Worm (Caenorhabditis elegans) whole organism, L2 larva: ENCODE data around the gene smg-9.

Experiments used
- C34F6.9 ChIP-seq: fragments of 150-350 bp; optimal IDR thresholded peaks from 2 replicates; lab custom pipeline; 2014; ENCODE audit warnings: missing biosample characterization, missing genetic modification characterization
- R02D3.7 ChIP-seq: fragments of 150-350 bp; optimal IDR thresholded peaks from 2 replicates; lab custom pipeline; 2014; ENCODE audit warnings: missing biosample characterization, missing genetic modification characterization
- Y55F3AM.14 ChIP-seq: fragments of 200-800 bp; sonication (Bioruptor generic); optimal IDR thresholded peaks from 2 replicates; lab custom pipeline; 2018; ENCODE audit warnings: mild to moderate bottlenecking, missing genetic modification characterization, missing compliant biosample characterization
- ZK546.5 ChIP-seq: sonication (generic microtip); optimal IDR thresholded peaks from 2 replicates; lab custom pipeline; 2017; ENCODE audit warnings: missing biosample characterization, missing genetic modification characterization
- aly-2 ChIP-seq: fragments of 150-350 bp; optimal IDR thresholded peaks from 2 replicates; lab custom pipeline; 2014; ENCODE audit warnings: missing biosample characterization, missing genetic modification characterization
- ama-1 ChIP-seq: fragments of 150-350 bp; optimal IDR thresholded peaks from 2 replicates; lab custom pipeline; 2018; ENCODE audit warnings: inconsistent platforms
- blmp-1 ChIP-seq: sonication (generic microtip); optimal IDR thresholded peaks from 2 replicates; lab custom pipeline; 2017; ENCODE audit warnings: missing genetic modification characterization, mild to moderate bottlenecking, missing compliant biosample characterization, antibody characterized with exemption, moderate library complexity; ENCODE audit not compliant: insufficient read depth
- ceh-16 ChIP-seq: fragments of 150-350 bp; optimal IDR thresholded peaks from 2 replicates; lab custom pipeline; 2014; ENCODE audit warnings: missing biosample characterization, missing genetic modification characterization
- ceh-82 ChIP-seq: fragments of 150-350 bp; optimal IDR thresholded peaks from 2 replicates; lab custom pipeline; 2014; ENCODE audit warnings: missing biosample characterization, missing genetic modification characterization
- egl-27 ChIP-seq: sonication (generic microtip); optimal IDR thresholded peaks from 3 replicates; lab custom pipeline; 2017; ENCODE audit warnings: missing biosample characterization, missing genetic modification reagents, missing genetic modification characterization
- elt-1 ChIP-seq: fragments of 150-350 bp; optimal IDR thresholded peaks from 2 replicates; lab custom pipeline; 2014; ENCODE audit warnings: missing biosample characterization, missing genetic modification characterization
- elt-3 ChIP-seq: sonication (generic microtip); optimal IDR thresholded peaks from 2 replicates; lab custom pipeline; 2017; ENCODE audit warnings: missing biosample characterization, missing genetic modification characterization
- fos-1 ChIP-seq: fragments of 150-350 bp; optimal IDR thresholded peaks from 2 replicates; lab custom pipeline; 2014; ENCODE audit warnings: missing biosample characterization, missing genetic modification characterization
- gmeb-1 ChIP-seq: fragments of 150-350 bp; optimal IDR thresholded peaks from 2 replicates; lab custom pipeline; 2014; ENCODE audit warnings: missing biosample characterization, missing genetic modification characterization
- lin-11 ChIP-seq: fragments of 150-350 bp; sonication (generic microtip); optimal IDR thresholded peaks from 2 replicates; lab custom pipeline; 2014; ENCODE audit warnings: missing biosample characterization, missing genetic modification characterization, inconsistent platforms, mixed read lengths
- lsy-2 ChIP-seq, 2 experiments: fragments of 150-350 bp in 1 of 2; sonication (generic microtip) in 1 of 2; optimal IDR thresholded peaks; 2 replicates each; lab custom pipeline; 2014 to 2017; ENCODE audit warnings: missing biosample characterization in 2 of 2, missing genetic modification characterization in 2 of 2
- mbf-1 ChIP-seq: sonication (generic microtip); optimal IDR thresholded peaks from 2 replicates; lab custom pipeline; 2017; ENCODE audit warnings: missing biosample characterization, missing genetic modification characterization
- mdl-1 ChIP-seq, 2 experiments: fragments of 150-350 bp in 1 of 2; sonication (generic microtip) in 1 of 2; optimal IDR thresholded peaks; 2 replicates each; lab custom pipeline; 2017; ENCODE audit warnings: missing biosample characterization in 2 of 2, missing genetic modification characterization in 2 of 2
- nhr-10 ChIP-seq: sonication (generic microtip); optimal IDR thresholded peaks from 2 replicates; lab custom pipeline; 2017; ENCODE audit warnings: missing biosample characterization, missing genetic modification characterization
- nhr-12 ChIP-seq: fragments of 150-350 bp; optimal IDR thresholded peaks from 2 replicates; lab custom pipeline; 2014; ENCODE audit warnings: missing biosample characterization, missing genetic modification characterization
- nhr-129 ChIP-seq: fragments of 150-350 bp; optimal IDR thresholded peaks from 2 replicates; lab custom pipeline; 2014; ENCODE audit warnings: missing biosample characterization, missing genetic modification characterization
- nhr-21 ChIP-seq: fragments of 150-350 bp; optimal IDR thresholded peaks from 2 replicates; lab custom pipeline; 2014; ENCODE audit warnings: missing biosample characterization, missing genetic modification characterization
- nhr-23 ChIP-seq: fragments of 150-350 bp; optimal IDR thresholded peaks from 2 replicates; lab custom pipeline; 2014; ENCODE audit warnings: missing biosample characterization, missing genetic modification reagents, missing genetic modification characterization
- nhr-25 ChIP-seq: fragments of 150-350 bp; sonication (generic microtip); optimal IDR thresholded peaks from 3 replicates; lab custom pipeline; 2014; ENCODE audit warnings: missing biosample characterization, missing genetic modification characterization
- nhr-77 ChIP-seq: fragments of 150-350 bp; optimal IDR thresholded peaks from 2 replicates; lab custom pipeline; 2014; ENCODE audit warnings: missing biosample characterization, missing genetic modification characterization
- peb-1 ChIP-seq: fragments of 150-350 bp; optimal IDR thresholded peaks from 2 replicates; lab custom pipeline; 2014; ENCODE audit warnings: missing biosample characterization, missing genetic modification characterization
- sem-4 ChIP-seq: fragments of 150-350 bp; optimal IDR thresholded peaks from 2 replicates; lab custom pipeline; 2014; ENCODE audit warnings: missing biosample characterization, missing genetic modification reagents, missing genetic modification characterization
- skn-1 ChIP-seq: sonication (generic microtip); optimal IDR thresholded peaks from 2 replicates; lab custom pipeline; 2017; ENCODE audit warnings: missing biosample characterization, missing genetic modification characterization
- sma-3 ChIP-seq: sonication (generic microtip); optimal IDR thresholded peaks from 2 replicates; lab custom pipeline; 2016; ENCODE audit warnings: missing genetic modification reagents, missing genetic modification characterization, missing compliant biosample characterization
- snpc-4 ChIP-seq: fragments of 150-350 bp; optimal IDR thresholded peaks from 2 replicates; lab custom pipeline; 2014; ENCODE audit warnings: missing biosample characterization, missing genetic modification characterization
- unc-55 ChIP-seq: fragments of 150-350 bp; sonication (generic microtip); optimal IDR thresholded peaks from 3 replicates; lab custom pipeline; 2014; ENCODE audit warnings: missing biosample characterization, missing genetic modification reagents, missing genetic modification characterization
- unc-62 ChIP-seq: fragments of 150-350 bp; optimal IDR thresholded peaks from 2 replicates; lab custom pipeline; 2014; ENCODE audit warnings: missing biosample characterization, missing genetic modification reagents, missing genetic modification characterization
- zag-1 ChIP-seq: fragments of 150-350 bp; optimal IDR thresholded peaks from 2 replicates; lab custom pipeline; 2014; ENCODE audit warnings: missing biosample characterization, missing genetic modification characterization
- ztf-1 ChIP-seq: fragments of 200-800 bp; sonication (Bioruptor generic); conservative IDR thresholded peaks from 2 replicates; pipeline ENCODE4 v1.3.6; 2022; ENCODE audit warnings: missing genetic modification characterization, missing compliant biosample characterization
- ztf-11 ChIP-seq: sonication (generic microtip); optimal IDR thresholded peaks from 2 replicates; lab custom pipeline; 2017; ENCODE audit warnings: missing biosample characterization, missing genetic modification characterization
- ztf-4 ChIP-seq: fragments of 150-350 bp; optimal IDR thresholded peaks from 2 replicates; lab custom pipeline; 2014; ENCODE audit warnings: missing biosample characterization, missing genetic modification characterization

The smg-9 gene

ce11 chrII:14792470-14792869 is 39.8 kb upstream of the smg-9 start:
- TF ChIP-seq elt-3 (tag; lab: Kevin White, UChicago) (no peak), mdl-1 (tag; optimal IDR thresholded peaks at IDR 0.05; lab: Kevin White, UChicago) (no peak), unc-55 (GFP tag; lab: Kevin White, UChicago) (peak; percentile 84), Y55F3AM.14 (GFP tag; lab: Kevin White, UChicago) (no peak), nhr-23 (tag; lab: Kevin White, UChicago) (no peak)
- TF ChIP-seq, all 48 proteins: peak for 1

ce11 chrII:14790751-14791150 is 38.1 kb upstream of the smg-9 start, which contains the start of gene Y54E2A.10:
Gene Y54E2A.10 (plus strand): TSS chrII:14791051.
- TF ChIP-seq nhr-10 (tag; lab: Kevin White, UChicago) (no peak), ztf-11 (tag; lab: Kevin White, UChicago) (no peak), unc-55 (GFP tag; lab: Kevin White, UChicago) (peak; percentile 4), elt-1 (tag; lab: Kevin White, UChicago) (no peak), lin-11 (no peak), skn-1 (tag; lab: Kevin White, UChicago) (no peak), R02D3.7 (tag; lab: Kevin White, UChicago) (no peak), C34F6.9 (tag; lab: Kevin White, UChicago) (no peak), ztf-1 (no peak)

- TF ChIP-seq ztf-11 (tag; lab: Kevin White, UChicago) (no peak), fos-1 (tag; lab: Kevin White, UChicago) (no peak), nhr-25 (tag; lab: Kevin White, UChicago) (no peak), R02D3.7 (tag; lab: Kevin White, UChicago) (no peak)
- TF ChIP-seq, all 48 proteins: peak for 0
Measured at ce11 chrII:14785906-14786305, 33.3 kb upstream of the smg-9 start, which contains the start of gene Y54E2A.9. Gene Y54E2A.9 (minus strand): TSS chrII:14786006.

- no peak for TF ChIP-seq ztf-4 (tag; lab: Kevin White, UChicago)
- TF ChIP-seq nhr-23 (tag; lab: Kevin White, UChicago) = no peak
- no peak for TF ChIP-seq unc-55 (GFP tag; lab: Kevin White, UChicago)
- no peak for TF ChIP-seq nhr-12 (tag; lab: Kevin White, UChicago)
- no peak for TF ChIP-seq Y55F3AM.14 (GFP tag; lab: Kevin White, UChicago)
- no peak for TF ChIP-seq ama-1 (lab: Kevin White, UChicago)
- no peak for TF ChIP-seq lsy-2 (tag; optimal IDR thresholded peaks at IDR 0.05; lab: Kevin White, UChicago)
- no peak for TF ChIP-seq ZK546.5
- TF ChIP-seq sem-4 (tag; lab: Kevin White, UChicago) = no peak
- TF ChIP-seq elt-3 (tag; lab: Kevin White, UChicago) = no peak
Measured at ce11 chrII:14779851-14780250, 27.2 kb upstream of the smg-9 start.

- TF ChIP-seq egl-27 (tag; lab: Kevin White, UChicago) (no peak), peb-1 (tag; lab: Kevin White, UChicago) (no peak), lin-11 (no peak)
Measured at ce11 chrII:14778092-14778491, 25.4 kb upstream of the smg-9 start, which contains the start of gene Y54E2A.8. Gene Y54E2A.8 (plus strand): TSS chrII:14778345.

- no peak for TF ChIP-seq ama-1 (lab: Kevin White, UChicago)
- no peak for TF ChIP-seq mbf-1 (tag; lab: Kevin White, UChicago)
- TF ChIP-seq ztf-4 (tag; lab: Kevin White, UChicago) = no peak
- no peak for TF ChIP-seq zag-1 (tag; lab: Kevin White, UChicago)
- no peak for TF ChIP-seq R02D3.7 (tag; lab: Kevin White, UChicago)
- TF ChIP-seq ceh-82 (tag; lab: Kevin White, UChicago) = no peak
Measured at ce11 chrII:14772956-14773788, 20.5 kb upstream of the smg-9 start, which contains the start of gene Y54E2A.7. Gene Y54E2A.7 (minus strand): TSS chrII:14773006.

- no peak for TF ChIP-seq gmeb-1 (tag; lab: Kevin White, UChicago)
- no peak for TF ChIP-seq R02D3.7 (tag; lab: Kevin White, UChicago)
- TF ChIP-seq nhr-129 (tag; lab: Kevin White, UChicago) = no peak
- no peak for TF ChIP-seq blmp-1 (tag; lab: Kevin White, UChicago)
- no peak for TF ChIP-seq nhr-21 (tag; lab: Kevin White, UChicago)
- no peak for TF ChIP-seq ceh-82 (tag; lab: Kevin White, UChicago)
- TF ChIP-seq peb-1 (tag; lab: Kevin White, UChicago) = no peak
- no peak for TF ChIP-seq aly-2 (tag; lab: Kevin White, UChicago)
- no peak for TF ChIP-seq ztf-1
- no peak for TF ChIP-seq nhr-77 (tag; lab: Kevin White, UChicago)
- no peak for TF ChIP-seq mdl-1 (tag; optimal IDR thresholded peaks at IDR 0.05; lab: Kevin White, UChicago)
- TF ChIP-seq nhr-12 (tag; lab: Kevin White, UChicago) = no peak
- TF ChIP-seq snpc-4 (tag; lab: Kevin White, UChicago) = no peak
- no peak for TF ChIP-seq sma-3 (GFP tag; lab: Kevin White, UChicago)
- TF ChIP-seq ceh-16 (tag; lab: Kevin White, UChicago) = no peak
- no peak for TF ChIP-seq unc-62 (GFP tag; lab: Kevin White, UChicago)
- TF ChIP-seq, all 48 proteins: peak for 0
Measured at ce11 chrII:14772113-14772512, 19.5 kb upstream of the smg-9 start.
